Worm (Caenorhabditis elegans) whole organism, L4 larva: ENCODE results near the gene C46C2.3.
A peak's percentile ranks its signal among the peaks of the same experiment; 100 is the strongest.

Experiments used
- F49E8.2 ChIP-seq: sonication (generic microtip); optimal IDR thresholded peaks from 2 replicates; lab custom pipeline; 2016; ENCODE audit warnings: missing compliant biosample characterization, mild to moderate bottlenecking, missing genetic modification characterization, borderline replicate concordance
- jun-1 ChIP-seq: fragments of 150-350 bp; optimal IDR thresholded peaks from 2 replicates; lab custom pipeline; 2014; ENCODE audit warnings: missing biosample characterization, missing genetic modification reagents, missing genetic modification characterization
- lin-39 ChIP-seq: fragments of 150-350 bp; optimal IDR thresholded peaks from 2 replicates; lab custom pipeline; 2014; ENCODE audit warnings: missing biosample characterization, missing genetic modification reagents, missing genetic modification characterization
- lir-3 ChIP-seq: sonication (generic microtip); optimal IDR thresholded peaks from 2 replicates; lab custom pipeline; 2016; ENCODE audit warnings: mild to moderate bottlenecking, missing genetic modification characterization, missing compliant biosample characterization
- mxl-3 ChIP-seq: fragments of 200-800 bp; sonication (Bioruptor generic); optimal IDR thresholded peaks from 2 replicates; lab custom pipeline; 2018; ENCODE audit warnings: mild to moderate bottlenecking, missing genetic modification characterization, missing compliant biosample characterization
- nhr-25 ChIP-seq: sonication (generic microtip); optimal IDR thresholded peaks from 2 replicates; lab custom pipeline; 2017; ENCODE audit warnings: missing genetic modification characterization, mild to moderate bottlenecking, missing compliant biosample characterization, antibody characterized with exemption, moderate library complexity, borderline replicate concordance; ENCODE audit not compliant: insufficient read depth
- saeg-2 ChIP-seq: fragments of 200-800 bp; sonication (Bioruptor generic); IDR thresholded peaks from 2 replicates; pipeline ENCODE4 v1.3.6; 2022; ENCODE audit warnings: missing genetic modification reagents, missing genetic modification characterization, missing compliant biosample characterization
- unc-39 ChIP-seq: sonication (generic microtip); optimal IDR thresholded peaks from 2 replicates; lab custom pipeline; 2017; ENCODE audit warnings: missing biosample characterization, missing genetic modification characterization
- zip-11 ChIP-seq: fragments of 200-800 bp; sonication (Bioruptor generic); IDR thresholded peaks from 2 replicates; pipeline ENCODE4 v1.3.6; 2022; ENCODE audit warnings: missing genetic modification characterization, missing compliant biosample characterization

ce11 chrIV:9216956-9217355 lies 8.0 kb upstream of the C46C2.3 start:
- TF ChIP-seq zip-11 (GFP tag; lab: Robert Waterston, UW) (no peak), unc-39 (tag; lab: Kevin White, UChicago) (no peak), mxl-3 (GFP tag; lab: Kevin White, UChicago) (peak; percentile 15), lin-39 (tag; lab: Kevin White, UChicago) (no peak), saeg-2 (GFP tag; lab: Robert Waterston, UW) (no peak), jun-1 (no peak), nhr-25 (no peak), F49E8.2 (tag; lab: Kevin White, UChicago) (no peak), lir-3 (tag; lab: Kevin White, UChicago) (no peak)
